Worm (Caenorhabditis elegans) whole organism, early embryonic: ENCODE measurements around the gene F21G4.5.

ENCODE experiments used
- B0310.2 ChIP-seq: sonication (generic microtip); optimal IDR thresholded peaks from 2 replicates; lab custom pipeline; 2016; ENCODE audit warnings: mild to moderate bottlenecking, missing genetic modification characterization, missing compliant biosample characterization
- F13C5.2 ChIP-seq: sonication (generic microtip); optimal IDR thresholded peaks from 2 replicates; lab custom pipeline; 2017; ENCODE audit warnings: mild to moderate bottlenecking, missing genetic modification characterization, inconsistent platforms, missing compliant biosample characterization
- aly-1 ChIP-seq: sonication (generic microtip); optimal IDR thresholded peaks from 2 replicates; lab custom pipeline; 2016; ENCODE audit warnings: missing genetic modification characterization, missing compliant biosample characterization
- ama-1 ChIP-seq: fragments of 150-350 bp; optimal IDR thresholded peaks from 2 replicates; lab custom pipeline; 2014
- ceh-13 ChIP-seq: fragments of 200-800 bp; sonication (Bioruptor generic); optimal IDR thresholded peaks from 2 replicates; lab custom pipeline; 2018; ENCODE audit warnings: mild to moderate bottlenecking, missing genetic modification characterization, missing compliant biosample characterization
- ceh-36 ChIP-seq: sonication (generic microtip); optimal IDR thresholded peaks from 2 replicates; lab custom pipeline; 2016; ENCODE audit warnings: missing genetic modification characterization, inconsistent platforms, missing compliant biosample characterization
- ets-7 ChIP-seq: sonication (generic microtip); optimal IDR thresholded peaks from 2 replicates; lab custom pipeline; 2016; ENCODE audit warnings: missing genotype, missing genetic modification characterization, missing compliant biosample characterization
- flt-1 ChIP-seq: fragments of 200-800 bp; sonication (Bioruptor generic); IDR thresholded peaks from 2 replicates; pipeline ENCODE4 v1.3.6; 2022; ENCODE audit warnings: missing genetic modification characterization, missing compliant biosample characterization
- hmbx-1 ChIP-seq: sonication (generic microtip); optimal IDR thresholded peaks from 2 replicates; lab custom pipeline; 2016; ENCODE audit warnings: mild to moderate bottlenecking, missing genetic modification characterization, missing compliant biosample characterization
- hmg-4 ChIP-seq: fragments of 200-800 bp; sonication (Bioruptor generic); optimal IDR thresholded peaks from 2 replicates; lab custom pipeline; 2018; ENCODE audit warnings: mild to moderate bottlenecking, missing genetic modification characterization, missing compliant biosample characterization
- hnd-1 ChIP-seq: sonication (generic microtip); optimal IDR thresholded peaks from 2 replicates; lab custom pipeline; 2016; ENCODE audit warnings: missing genetic modification characterization, missing compliant biosample characterization
- pes-1 ChIP-seq: fragments of 200-800 bp; sonication (Bioruptor generic); IDR thresholded peaks from 2 replicates; pipeline ENCODE4 v1.3.6; 2022; ENCODE audit warnings: missing genetic modification reagents, missing genetic modification characterization, missing compliant biosample characterization
- scrt-1 ChIP-seq: fragments of 200-800 bp; sonication (Bioruptor generic); IDR thresholded peaks from 2 replicates; pipeline ENCODE4 v1.3.6; 2022; ENCODE audit warnings: missing genetic modification characterization, missing compliant biosample characterization
- sea-1 ChIP-seq: fragments of 200-800 bp; sonication (Bioruptor generic); conservative IDR thresholded peaks from 2 replicates; pipeline ENCODE4 v1.3.6; 2022; ENCODE audit warnings: missing genetic modification characterization, missing compliant biosample characterization
- tbx-11 ChIP-seq: fragments of 200-800 bp; sonication (Bioruptor generic); IDR thresholded peaks from 2 replicates; pipeline ENCODE4 v1.3.6; 2022; ENCODE audit warnings: missing genetic modification characterization, missing compliant biosample characterization
- tbx-37 ChIP-seq: fragments of 200-800 bp; sonication (Bioruptor generic); conservative IDR thresholded peaks from 2 replicates; pipeline ENCODE4 v1.3.6; 2022; ENCODE audit warnings: missing genetic modification reagents, missing genetic modification characterization, missing compliant biosample characterization
- tra-4 ChIP-seq: sonication (generic microtip); optimal IDR thresholded peaks from 2 replicates; lab custom pipeline; 2017; ENCODE audit warnings: missing genetic modification characterization, missing compliant biosample characterization

The F21G4.5 gene

DNA sequence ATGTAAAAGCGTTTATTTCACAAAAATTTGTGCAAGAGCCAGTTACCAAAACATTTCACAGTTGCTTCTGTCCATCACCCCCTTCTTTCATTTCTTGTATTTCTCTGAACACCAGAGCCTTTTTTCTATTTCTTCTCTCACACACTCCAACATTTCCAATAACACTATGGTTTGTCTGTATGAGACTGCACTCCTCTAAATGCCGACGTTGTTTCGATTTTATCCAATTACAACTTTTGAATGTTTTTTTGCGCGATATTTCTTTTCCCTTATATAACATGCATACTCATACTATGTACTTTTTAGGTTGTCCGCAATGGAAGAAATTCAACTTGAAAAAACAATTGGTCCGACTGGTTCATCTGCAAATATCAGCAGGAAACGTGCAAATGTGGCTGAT is at the start of gene F21G4.5:
TSS of gene F21G4.5 (plus strand) at position 301 of the 400 bp plus-strand sequence.
- TF ChIP-seq ama-1 (lab: Kevin White, UChicago) (no peak), ceh-36 (tag; lab: Kevin White, UChicago) (no peak), aly-1 (tag; lab: Kevin White, UChicago) (no peak), tbx-11 (GFP tag; lab: Robert Waterston, UW) (no peak), ets-7 (tag; lab: Kevin White, UChicago) (no peak), hnd-1 (tag; lab: Kevin White, UChicago) (no peak), hmg-4 (GFP tag; lab: Kevin White, UChicago) (no peak), hmbx-1 (tag; lab: Kevin White, UChicago) (no peak), tra-4 (no peak), F13C5.2 (no peak), scrt-1 (GFP tag; lab: Robert Waterston, UW) (no peak), B0310.2 (no peak), flt-1 (GFP tag; lab: Robert Waterston, UW) (no peak), sea-1 (GFP tag; lab: Robert Waterston, UW) (no peak)

DNA sequence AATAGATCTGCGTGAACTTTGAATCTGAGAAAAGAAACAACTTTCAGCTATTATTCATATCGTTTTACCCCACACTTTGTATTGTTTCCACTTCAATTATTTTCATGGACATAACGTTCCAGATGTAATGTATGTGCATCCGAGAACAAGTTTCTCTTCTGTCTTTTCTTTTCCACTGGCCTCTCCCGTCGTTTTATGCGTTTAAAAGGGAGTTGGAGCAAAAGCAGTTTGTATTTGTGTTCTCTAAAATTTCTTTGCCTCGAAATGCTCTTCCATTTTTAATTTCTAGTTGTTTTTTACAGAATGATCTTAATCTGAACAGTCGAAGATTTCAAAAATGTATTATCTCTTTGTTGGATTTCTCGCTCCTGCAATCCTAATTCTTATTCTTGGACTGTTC is 49.3 kb upstream of the F21G4.5 start, which contains the start of gene R07B1.11:
TSS of gene R07B1.11 (plus strand) at position 301 of the 400 bp plus-strand sequence.
- TF ChIP-seq B0310.2 (no peak), hmg-4 (GFP tag; lab: Kevin White, UChicago) (no peak), ceh-13 (GFP tag; lab: Kevin White, UChicago) (no peak), tbx-37 (GFP tag; lab: Robert Waterston, UW) (no peak), hmbx-1 (tag; lab: Kevin White, UChicago) (no peak), sea-1 (GFP tag; lab: Robert Waterston, UW) (no peak), F13C5.2 (no peak), tbx-11 (GFP tag; lab: Robert Waterston, UW) (no peak), ets-7 (tag; lab: Kevin White, UChicago) (no peak), aly-1 (tag; lab: Kevin White, UChicago) (no peak), pes-1 (GFP tag; lab: Robert Waterston, UW) (no peak), flt-1 (GFP tag; lab: Robert Waterston, UW) (no peak), hnd-1 (tag; lab: Kevin White, UChicago) (no peak), tra-4 (no peak), ceh-36 (tag; lab: Kevin White, UChicago) (no peak), ama-1 (lab: Kevin White, UChicago) (no peak), scrt-1 (GFP tag; lab: Robert Waterston, UW) (no peak)

DNA sequence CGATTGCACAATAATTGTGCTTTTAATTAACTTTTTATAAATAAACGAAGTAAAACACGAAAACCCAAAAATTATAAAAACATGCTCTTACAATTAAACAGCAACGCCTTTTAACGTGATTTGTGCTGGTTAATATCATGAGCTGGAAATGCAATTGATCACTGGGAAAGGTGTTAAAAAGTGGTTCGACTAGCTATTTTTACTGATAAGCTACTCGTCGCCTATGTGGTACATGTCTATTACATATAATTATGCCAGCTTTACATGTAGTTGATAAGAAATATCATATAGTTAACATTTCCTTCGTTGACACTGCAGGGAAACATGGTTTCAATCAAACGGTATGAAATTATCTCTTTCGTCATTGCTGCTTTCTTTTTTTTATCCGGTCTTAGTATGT is 47.9 kb upstream of the F21G4.5 start, which contains the start of gene scav-5:
TSS of gene scav-5 (plus strand) at position 297 of the 400 bp plus-strand sequence.
- TF ChIP-seq tbx-11 (GFP tag; lab: Robert Waterston, UW) (no peak), flt-1 (GFP tag; lab: Robert Waterston, UW) (no peak), F13C5.2 (no peak), hnd-1 (tag; lab: Kevin White, UChicago) (no peak), aly-1 (tag; lab: Kevin White, UChicago) (no peak)

DNA sequence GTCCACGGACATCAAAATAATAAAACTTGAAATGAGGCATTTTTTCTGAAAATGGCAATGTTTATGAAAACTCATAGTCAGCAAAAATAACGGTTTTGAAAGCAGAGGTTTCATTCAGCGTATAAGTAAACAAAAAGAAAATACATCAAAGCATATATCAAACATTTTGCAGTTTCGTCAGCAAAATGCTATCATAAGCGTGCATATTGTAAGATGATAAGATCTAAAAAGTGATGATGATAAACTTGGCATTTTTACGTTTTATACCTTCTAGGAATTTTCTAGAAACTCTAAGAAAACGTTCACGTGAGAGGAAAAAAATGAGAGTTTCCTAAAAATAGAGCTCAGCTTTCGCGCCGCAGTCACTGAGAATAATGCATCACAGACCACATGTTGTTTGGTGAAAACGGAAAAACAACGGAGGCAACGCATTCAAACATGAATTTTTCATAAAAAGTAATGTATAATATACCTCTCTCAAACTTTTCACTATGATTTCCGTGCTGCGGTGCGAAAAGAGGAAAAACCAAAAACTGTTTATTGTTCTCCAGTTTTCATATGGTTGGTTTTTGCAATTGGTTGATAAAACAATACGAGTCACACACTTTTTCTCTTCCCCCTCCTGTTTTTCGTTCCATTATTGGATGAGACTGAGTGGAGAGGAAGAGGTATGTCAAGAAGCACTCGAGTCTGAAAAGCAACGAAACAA is 42.9 kb upstream of the F21G4.5 start, which contains the start of the genes gst-36 and R07B1.5:
TSS of gene gst-36 (minus strand) at position 45 of the 709 bp plus-strand sequence.
TSS of gene R07B1.5 (plus strand) at position 665 of the 709 bp plus-strand sequence.
- TF ChIP-seq tbx-37 (GFP tag; lab: Robert Waterston, UW), result no peak
- no peak for TF ChIP-seq hmg-4 (GFP tag; lab: Kevin White, UChicago)
- TF ChIP-seq tra-4, result no peak

DNA sequence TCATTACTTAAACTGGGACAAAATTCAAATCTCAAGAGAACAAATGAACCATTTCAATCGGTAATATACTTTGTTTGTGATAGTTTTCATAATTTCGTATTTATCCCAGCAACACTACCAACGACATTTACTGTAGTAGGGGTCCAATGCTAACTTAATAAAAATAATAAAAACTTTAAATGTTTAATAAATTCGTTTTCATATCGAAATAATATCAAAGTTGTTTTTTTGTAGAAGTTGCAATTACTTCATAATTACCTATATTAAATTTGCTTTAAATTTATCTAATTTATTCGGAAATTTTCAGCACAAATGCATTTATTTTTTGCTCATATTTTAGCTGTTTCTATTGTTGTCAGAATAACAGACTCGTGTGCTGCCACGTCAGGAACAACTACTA is 39.6 kb upstream of the F21G4.5 start, which contains the start of gene R07B1.6:
TSS of gene R07B1.6 (plus strand) at position 301 of the 400 bp plus-strand sequence.
- no peak for TF ChIP-seq tbx-37 (GFP tag; lab: Robert Waterston, UW)
- TF ChIP-seq hnd-1 (tag; lab: Kevin White, UChicago), result no peak
- no peak for TF ChIP-seq tra-4
- no peak for TF ChIP-seq scrt-1 (GFP tag; lab: Robert Waterston, UW)
- no peak for TF ChIP-seq hmbx-1 (tag; lab: Kevin White, UChicago)
- TF ChIP-seq aly-1 (tag; lab: Kevin White, UChicago), result no peak
- no peak for TF ChIP-seq tbx-11 (GFP tag; lab: Robert Waterston, UW)
- no peak for TF ChIP-seq flt-1 (GFP tag; lab: Robert Waterston, UW)
- TF ChIP-seq ceh-13 (GFP tag; lab: Kevin White, UChicago), result no peak
- no peak for TF ChIP-seq sea-1 (GFP tag; lab: Robert Waterston, UW)
- TF ChIP-seq ceh-36 (tag; lab: Kevin White, UChicago), result no peak
- no peak for TF ChIP-seq pes-1 (GFP tag; lab: Robert Waterston, UW)
- no peak for TF ChIP-seq hmg-4 (GFP tag; lab: Kevin White, UChicago)
- TF ChIP-seq B0310.2, result no peak
- TF ChIP-seq F13C5.2, result no peak
- no peak for TF ChIP-seq ama-1 (lab: Kevin White, UChicago)
- TF ChIP-seq ets-7 (tag; lab: Kevin White, UChicago), result no peak

DNA sequence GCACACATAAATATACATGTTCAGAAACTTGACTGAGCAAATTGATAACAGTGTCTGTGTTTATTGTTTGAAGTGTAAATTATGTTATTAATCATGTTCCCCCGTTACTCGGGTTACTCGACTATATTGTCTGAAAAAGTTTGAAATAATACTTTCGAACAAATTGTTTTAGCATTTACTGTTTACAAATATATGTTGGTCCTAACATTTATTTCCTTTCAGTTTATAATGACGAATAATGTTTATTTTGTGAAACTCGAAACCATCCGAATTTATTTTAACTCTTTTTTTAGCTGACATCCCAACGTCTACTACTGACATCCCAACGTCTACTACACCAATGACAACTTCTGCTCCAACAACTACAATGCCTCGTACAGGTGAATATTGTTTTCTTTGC is 37.1 kb upstream of the F21G4.5 start, which contains the start of gene R07B1.7:
TSS of gene R07B1.7 (plus strand) at position 301 of the 400 bp plus-strand sequence.
- TF ChIP-seq tbx-11 (GFP tag; lab: Robert Waterston, UW), result no peak
- no peak for TF ChIP-seq F13C5.2
- TF ChIP-seq ceh-13 (GFP tag; lab: Kevin White, UChicago), result no peak
- TF ChIP-seq hnd-1 (tag; lab: Kevin White, UChicago), result no peak
- TF ChIP-seq tra-4, result no peak
- TF ChIP-seq sea-1 (GFP tag; lab: Robert Waterston, UW), result no peak
- TF ChIP-seq aly-1 (tag; lab: Kevin White, UChicago), result no peak
- TF ChIP-seq scrt-1 (GFP tag; lab: Robert Waterston, UW), result no peak
- no peak for TF ChIP-seq hmg-4 (GFP tag; lab: Kevin White, UChicago)
- no peak for TF ChIP-seq ceh-36 (tag; lab: Kevin White, UChicago)
- TF ChIP-seq pes-1 (GFP tag; lab: Robert Waterston, UW), result no peak
- TF ChIP-seq hmbx-1 (tag; lab: Kevin White, UChicago), result no peak
- no peak for TF ChIP-seq ets-7 (tag; lab: Kevin White, UChicago)
- no peak for TF ChIP-seq ama-1 (lab: Kevin White, UChicago)
